Worm (Caenorhabditis elegans) whole organism, early embryonic: Measurements from ENCODE around the gene F27C8.3.

Experiments
- B0310.2 ChIP-seq: sonication (generic microtip); optimal IDR thresholded peaks from 2 replicates; lab custom pipeline; 2016; ENCODE audit warnings: mild to moderate bottlenecking, missing genetic modification characterization, missing compliant biosample characterization
- F13C5.2 ChIP-seq: sonication (generic microtip); optimal IDR thresholded peaks from 2 replicates; lab custom pipeline; 2017; ENCODE audit warnings: mild to moderate bottlenecking, missing genetic modification characterization, inconsistent platforms, missing compliant biosample characterization
- aly-1 ChIP-seq: sonication (generic microtip); optimal IDR thresholded peaks from 2 replicates; lab custom pipeline; 2016; ENCODE audit warnings: missing genetic modification characterization, missing compliant biosample characterization
- ama-1 ChIP-seq: fragments of 150-350 bp; optimal IDR thresholded peaks from 2 replicates; lab custom pipeline; 2014
- ceh-13 ChIP-seq: fragments of 200-800 bp; sonication (Bioruptor generic); optimal IDR thresholded peaks from 2 replicates; lab custom pipeline; 2018; ENCODE audit warnings: mild to moderate bottlenecking, missing genetic modification characterization, missing compliant biosample characterization
- ceh-36 ChIP-seq: sonication (generic microtip); optimal IDR thresholded peaks from 2 replicates; lab custom pipeline; 2016; ENCODE audit warnings: missing genetic modification characterization, inconsistent platforms, missing compliant biosample characterization
- ets-7 ChIP-seq: sonication (generic microtip); optimal IDR thresholded peaks from 2 replicates; lab custom pipeline; 2016; ENCODE audit warnings: missing genotype, missing genetic modification characterization, missing compliant biosample characterization
- flt-1 ChIP-seq: fragments of 200-800 bp; sonication (Bioruptor generic); IDR thresholded peaks from 2 replicates; pipeline ENCODE4 v1.3.6; 2022; ENCODE audit warnings: missing genetic modification characterization, missing compliant biosample characterization
- hmbx-1 ChIP-seq: sonication (generic microtip); optimal IDR thresholded peaks from 2 replicates; lab custom pipeline; 2016; ENCODE audit warnings: mild to moderate bottlenecking, missing genetic modification characterization, missing compliant biosample characterization
- hmg-4 ChIP-seq: fragments of 200-800 bp; sonication (Bioruptor generic); optimal IDR thresholded peaks from 2 replicates; lab custom pipeline; 2018; ENCODE audit warnings: mild to moderate bottlenecking, missing genetic modification characterization, missing compliant biosample characterization
- hnd-1 ChIP-seq: sonication (generic microtip); optimal IDR thresholded peaks from 2 replicates; lab custom pipeline; 2016; ENCODE audit warnings: missing genetic modification characterization, missing compliant biosample characterization
- pes-1 ChIP-seq: fragments of 200-800 bp; sonication (Bioruptor generic); IDR thresholded peaks from 2 replicates; pipeline ENCODE4 v1.3.6; 2022; ENCODE audit warnings: missing genetic modification reagents, missing genetic modification characterization, missing compliant biosample characterization
- scrt-1 ChIP-seq: fragments of 200-800 bp; sonication (Bioruptor generic); IDR thresholded peaks from 2 replicates; pipeline ENCODE4 v1.3.6; 2022; ENCODE audit warnings: missing genetic modification characterization, missing compliant biosample characterization
- sea-1 ChIP-seq: fragments of 200-800 bp; sonication (Bioruptor generic); conservative IDR thresholded peaks from 2 replicates; pipeline ENCODE4 v1.3.6; 2022; ENCODE audit warnings: missing genetic modification characterization, missing compliant biosample characterization
- tbx-11 ChIP-seq: fragments of 200-800 bp; sonication (Bioruptor generic); IDR thresholded peaks from 2 replicates; pipeline ENCODE4 v1.3.6; 2022; ENCODE audit warnings: missing genetic modification characterization, missing compliant biosample characterization
- tbx-37 ChIP-seq: fragments of 200-800 bp; sonication (Bioruptor generic); conservative IDR thresholded peaks from 2 replicates; pipeline ENCODE4 v1.3.6; 2022; ENCODE audit warnings: missing genetic modification reagents, missing genetic modification characterization, missing compliant biosample characterization
- tra-4 ChIP-seq: sonication (generic microtip); optimal IDR thresholded peaks from 2 replicates; lab custom pipeline; 2017; ENCODE audit warnings: missing genetic modification characterization, missing compliant biosample characterization

The F27C8.3 gene

DNA sequence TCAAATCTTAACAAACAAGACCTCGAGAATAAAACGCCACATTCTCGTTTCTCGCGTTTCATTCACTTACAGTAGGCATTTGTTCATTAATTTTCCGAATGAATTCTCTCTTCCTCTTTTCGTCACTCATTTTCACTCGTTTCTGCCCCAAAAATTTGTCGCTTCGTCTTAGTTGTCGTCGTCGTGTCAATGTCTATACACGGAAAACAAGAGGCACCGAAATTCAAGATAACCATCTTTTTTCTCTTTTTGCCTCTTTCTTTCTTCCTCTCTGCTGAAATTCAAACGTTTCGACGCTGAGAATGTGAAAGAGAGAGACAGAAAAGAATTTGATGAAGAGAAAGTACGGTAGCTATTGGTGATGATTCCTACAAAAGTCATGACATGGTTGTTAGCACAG is 22.3 kb upstream of the F27C8.3 start:
- no peak for TF ChIP-seq F13C5.2 (tag; lab: Kevin White, UChicago)
- no peak for TF ChIP-seq B0310.2 (tag; lab: Kevin White, UChicago)
- TF ChIP-seq ceh-13 (GFP tag; lab: Kevin White, UChicago): no peak
- TF ChIP-seq hnd-1: no peak
- no peak for TF ChIP-seq ama-1 (lab: Kevin White, UChicago)
- TF ChIP-seq flt-1 (GFP tag; lab: Robert Waterston, UW): no peak
- no peak for TF ChIP-seq hmg-4 (GFP tag; lab: Kevin White, UChicago)
- no peak for TF ChIP-seq aly-1 (tag; lab: Kevin White, UChicago)
- TF ChIP-seq tra-4 (tag; lab: Kevin White, UChicago): no peak
- TF ChIP-seq scrt-1 (GFP tag; lab: Robert Waterston, UW): no peak
- TF ChIP-seq hmbx-1 (tag; lab: Kevin White, UChicago): no peak
- TF ChIP-seq pes-1 (GFP tag; lab: Robert Waterston, UW): no peak
- TF ChIP-seq ceh-36 (tag; lab: Kevin White, UChicago): no peak

DNA sequence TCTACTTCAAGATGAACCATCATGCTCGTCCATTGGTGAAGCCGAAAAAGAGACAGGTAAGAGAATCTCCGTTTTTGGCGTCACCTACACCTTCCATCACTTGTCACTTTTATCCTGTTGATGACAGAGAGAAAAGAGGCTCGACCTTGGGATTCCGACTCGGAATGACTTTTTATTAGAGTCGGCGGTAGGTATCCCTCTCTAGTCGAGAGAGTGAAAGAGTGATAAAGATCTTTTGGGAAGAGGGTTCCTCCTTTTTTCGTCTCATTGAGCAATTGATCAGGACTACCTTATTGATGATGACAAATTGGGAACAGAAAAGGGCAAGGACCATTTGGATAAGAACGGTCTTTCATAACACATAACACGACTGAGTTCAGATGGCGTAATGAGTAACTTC is 21.7 kb upstream of the F27C8.3 start:
- TF ChIP-seq aly-1 (tag; lab: Kevin White, UChicago) (no peak), F13C5.2 (tag; lab: Kevin White, UChicago) (no peak), B0310.2 (tag; lab: Kevin White, UChicago) (no peak), hmbx-1 (tag; lab: Kevin White, UChicago) (no peak), ceh-13 (GFP tag; lab: Kevin White, UChicago) (no peak), sea-1 (GFP tag; lab: Robert Waterston, UW) (no peak)

DNA sequence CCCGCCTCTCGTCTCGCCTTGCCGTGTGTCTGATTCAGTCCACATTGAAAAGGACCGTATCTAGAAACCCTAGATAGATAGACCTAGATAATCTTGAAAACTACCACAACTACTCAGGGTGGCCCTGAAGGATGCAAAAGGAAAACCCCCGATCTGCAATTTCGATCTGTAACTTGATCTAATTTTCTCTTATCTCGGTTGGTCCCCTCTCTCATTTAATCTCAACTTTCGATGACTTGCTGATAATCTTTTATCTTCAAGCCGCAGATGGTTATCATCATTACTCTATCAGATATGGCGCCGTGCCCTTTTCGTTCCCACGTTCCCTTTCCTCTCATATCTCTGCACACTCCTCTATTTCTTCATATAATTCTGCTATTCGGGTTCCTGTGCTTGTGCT is 19.8 kb upstream of the F27C8.3 start:
- TF ChIP-seq aly-1 (tag; lab: Kevin White, UChicago) (no peak), sea-1 (GFP tag; lab: Robert Waterston, UW) (no peak), hnd-1 (no peak), tbx-37 (no peak), F13C5.2 (tag; lab: Kevin White, UChicago) (no peak), hmg-4 (GFP tag; lab: Kevin White, UChicago) (no peak), B0310.2 (tag; lab: Kevin White, UChicago) (no peak), scrt-1 (GFP tag; lab: Robert Waterston, UW) (no peak), flt-1 (GFP tag; lab: Robert Waterston, UW) (no peak), ceh-36 (tag; lab: Kevin White, UChicago) (no peak), tra-4 (tag; lab: Kevin White, UChicago) (no peak), ama-1 (lab: Kevin White, UChicago) (no peak), pes-1 (GFP tag; lab: Robert Waterston, UW) (no peak), ceh-13 (GFP tag; lab: Kevin White, UChicago) (no peak), tbx-11 (GFP tag; lab: Robert Waterston, UW) (no peak), hmbx-1 (tag; lab: Kevin White, UChicago) (no peak), ets-7 (tag; lab: Kevin White, UChicago) (no peak)

DNA sequence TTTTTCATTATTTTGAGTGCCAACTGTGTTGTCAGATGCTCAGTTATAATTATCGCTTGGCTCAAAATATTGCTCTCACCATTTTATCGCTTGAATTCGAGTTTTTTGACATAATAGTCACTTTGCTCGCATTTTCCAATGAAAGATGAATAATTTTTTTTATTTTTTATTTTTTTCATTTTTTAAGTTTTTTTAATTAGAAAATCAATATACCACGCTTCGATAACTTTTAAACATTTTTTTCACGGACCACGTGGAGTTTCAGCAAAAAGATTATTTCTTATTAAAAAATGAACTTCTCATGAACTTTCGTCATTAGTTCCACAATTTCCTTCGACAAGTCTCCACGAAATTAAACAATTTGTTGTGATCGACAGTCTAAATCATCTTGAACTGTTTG is 19.0 kb upstream of the F27C8.3 start, which contains the start of gene elt-1:
Gene elt-1, plus strand, starts transcription at position 301 of the 400 bp plus-strand sequence.
- TF ChIP-seq hmbx-1 (tag; lab: Kevin White, UChicago) (no peak), sea-1 (GFP tag; lab: Robert Waterston, UW) (no peak)

ce11 chrIV:9614060-9614459 is 18.4 kb upstream of the F27C8.3 start:
- TF ChIP-seq ceh-13 (GFP tag; lab: Kevin White, UChicago) (no peak), ceh-36 (tag; lab: Kevin White, UChicago) (no peak), sea-1 (GFP tag; lab: Robert Waterston, UW) (no peak), tra-4 (tag; lab: Kevin White, UChicago) (no peak), ets-7 (tag; lab: Kevin White, UChicago) (no peak), ama-1 (lab: Kevin White, UChicago) (no peak), F13C5.2 (tag; lab: Kevin White, UChicago) (no peak), hmbx-1 (tag; lab: Kevin White, UChicago) (no peak), flt-1 (GFP tag; lab: Robert Waterston, UW) (no peak), hmg-4 (GFP tag; lab: Kevin White, UChicago) (no peak), tbx-37 (no peak), hnd-1 (no peak), pes-1 (GFP tag; lab: Robert Waterston, UW) (no peak), aly-1 (tag; lab: Kevin White, UChicago) (no peak), tbx-11 (GFP tag; lab: Robert Waterston, UW) (no peak), B0310.2 (tag; lab: Kevin White, UChicago) (no peak), scrt-1 (GFP tag; lab: Robert Waterston, UW) (no peak)

- TF ChIP-seq ama-1 (lab: Kevin White, UChicago) (no peak), pes-1 (GFP tag; lab: Robert Waterston, UW) (no peak), ets-7 (tag; lab: Kevin White, UChicago) (no peak), tra-4 (tag; lab: Kevin White, UChicago) (no peak), ceh-36 (tag; lab: Kevin White, UChicago) (no peak)
Observed at ce11 chrIV:9613072-9613590, 17.5 kb upstream of the F27C8.3 start.

- TF ChIP-seq F13C5.2 (tag; lab: Kevin White, UChicago) (no peak), hmbx-1 (tag; lab: Kevin White, UChicago) (no peak), ama-1 (lab: Kevin White, UChicago) (no peak)
Observed at ce11 chrIV:9610923-9611322, 15.2 kb upstream of the F27C8.3 start.

DNA sequence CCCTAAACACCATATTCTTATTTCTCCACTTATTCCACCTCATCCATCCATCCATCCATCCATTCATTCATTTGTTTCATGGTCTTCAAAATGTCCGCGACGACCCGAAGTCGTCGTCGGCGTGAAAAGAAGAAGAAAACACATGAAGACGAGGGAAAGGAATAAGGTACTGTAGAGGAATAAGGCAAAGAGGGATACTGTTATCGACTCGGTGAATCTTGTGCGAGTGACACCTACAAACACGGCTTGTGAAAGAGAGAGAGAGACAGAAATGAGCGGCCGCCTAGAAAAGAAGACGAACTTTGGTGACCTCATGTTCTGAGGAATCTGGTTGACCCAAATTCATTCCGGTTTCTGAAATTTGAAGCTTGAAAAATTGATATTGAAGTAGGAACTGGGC is 13.4 kb upstream of the F27C8.3 start:
- TF ChIP-seq ama-1 (lab: Kevin White, UChicago): no peak
